Worm (Caenorhabditis elegans): ENCODE results near the gene M163.22.
"Not testable (repeated sequence)": the region's sequence is repeated elsewhere in the genome, so short reads cannot be mapped to it uniquely, and the experiment has no call there.

The M163.22 gene

DNA sequence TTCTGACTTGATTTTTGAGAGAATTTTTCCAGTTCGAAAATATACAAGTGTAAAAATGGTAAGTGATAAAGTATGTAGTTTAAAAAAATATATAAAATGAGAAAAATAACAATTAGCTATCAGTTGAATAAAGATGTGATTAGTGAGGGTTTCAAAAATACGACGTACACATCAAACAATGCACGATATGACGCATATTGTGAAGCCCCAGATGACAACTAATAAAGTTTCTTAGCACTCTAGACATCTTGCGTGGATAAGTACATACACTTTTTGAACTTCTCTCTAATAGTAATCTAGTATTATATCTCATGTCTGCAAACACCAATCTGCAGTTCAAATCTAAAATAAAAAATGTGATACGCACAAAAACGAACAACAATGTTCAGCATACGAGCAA is 35.3 kb upstream of the M163.22 start:
- TF ChIP-seq let-607 (tag; optimal IDR thresholded peaks at IDR 0.05) (no peak), ceh-58 (GFP tag; IDR thresholded peaks at IDR 0.05) (no peak)

DNA sequence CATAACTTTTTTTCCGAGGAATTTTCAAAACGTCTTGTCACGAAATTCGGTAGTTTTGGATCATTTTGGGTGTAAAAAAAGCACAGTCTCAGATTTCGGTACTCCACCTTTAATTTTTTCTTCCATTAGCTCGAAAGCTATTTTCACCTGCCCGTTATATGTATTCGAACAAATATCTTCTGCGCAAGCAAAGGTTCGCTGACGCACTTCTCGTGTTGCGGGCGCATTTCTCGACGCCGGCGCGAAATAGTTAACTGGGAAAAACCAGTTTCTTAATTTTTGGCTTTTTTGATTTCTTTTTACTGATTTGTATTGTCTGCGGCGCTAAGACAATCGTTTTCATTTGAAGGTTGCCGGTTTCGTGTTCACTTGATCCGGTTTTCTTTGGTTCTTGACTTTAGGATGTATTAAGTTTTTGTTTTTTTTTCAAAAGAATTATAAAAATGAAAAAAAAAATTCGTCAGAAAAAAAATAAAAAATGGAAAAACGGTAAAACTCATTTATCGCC is 30.0 kb upstream of the M163.22 start:
- TF ChIP-seq K11D2.4 (GFP tag; IDR thresholded peaks at IDR 0.05): no peak
- TF ChIP-seq ztf-18 (tag; optimal IDR thresholded peaks at IDR 0.05): peak; percentile 65

DNA sequence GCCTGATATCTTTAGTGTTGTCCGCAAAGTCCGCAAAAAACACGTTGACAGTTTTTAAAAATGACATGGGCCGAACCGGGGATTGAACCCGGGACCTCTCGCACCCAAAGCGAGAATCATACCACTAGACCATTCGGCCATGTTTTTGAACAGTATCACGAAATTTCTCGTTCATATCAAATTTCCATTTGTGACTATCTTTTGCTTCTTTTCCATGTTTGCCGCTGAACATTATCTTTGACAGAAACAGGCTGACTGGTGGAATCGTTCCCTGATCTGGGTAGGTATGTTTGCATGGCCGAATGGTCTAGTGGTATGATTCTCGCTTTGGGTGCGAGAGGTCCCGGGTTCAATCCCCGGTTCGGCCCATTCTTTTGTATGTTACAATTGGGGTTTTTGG is 27.9 kb upstream of the M163.22 start:
- TF ChIP-seq rpc-1 (optimal IDR thresholded peaks at IDR 0.05) (peak; percentile 77), rpc-1 (tag; optimal IDR thresholded peaks at IDR 0.05) (peak; percentile 81), egrh-3 (GFP tag; IDR thresholded peaks at IDR 0.05) (0 out of 2 replicates have a peak, but pooled peaks have one; percentile 12), hmg-1.2 (GFP tag; IDR thresholded peaks at IDR 0.05) (peak; percentile 67), D2030.7 (GFP tag; IDR thresholded peaks at IDR 0.05) (peak; percentile 64), die-1 (tag; optimal IDR thresholded peaks at IDR 0.05) (peak; percentile 67), lsl-1 (GFP tag; optimal IDR thresholded peaks at IDR 0.05) (peak; percentile 9), snpc-4 (GFP tag; optimal IDR thresholded peaks at IDR 0.05) (peak; percentile 53), snpc-4 (tag; optimal IDR thresholded peaks at IDR 0.05) (peak in 3 of 4 experiments; percentile 59 to 88 (median 76)), zim-3 (tag; optimal IDR thresholded peaks at IDR 0.05) (peak; percentile 68), lin-40 (tag; optimal IDR thresholded peaks at IDR 0.05) (peak; percentile 79), atf-7 (tag; optimal IDR thresholded peaks at IDR 0.05) (peak; percentile 25), nhr-120 (GFP tag; IDR thresholded peaks at IDR 0.05) (0 out of 2 replicates have a peak, but pooled peaks have one; percentile 16), dox-1 (GFP tag; IDR thresholded peaks at IDR 0.05) (peak; percentile 83; the same call in 1 of the 2 replicates), tbp1 (GFP tag; optimal IDR thresholded peaks at IDR 0.05) (peak; percentile 89), sptf-2 (GFP tag; optimal IDR thresholded peaks at IDR 0.05) (peak; percentile 69), cebp-1 (GFP tag; IDR thresholded peaks at IDR 0.05) (peak; percentile 49; the same call in 1 of the 2 replicates), let-607 (tag; optimal IDR thresholded peaks at IDR 0.05) (peak; percentile 3 to 14), Y56A3A.18 (GFP tag; IDR thresholded peaks at IDR 0.05) (peak; percentile 74; the same call in 1 of the 2 replicates), B0261.1 (tag; optimal IDR thresholded peaks at IDR 0.05) (peak; percentile 80), ztf-18 (tag; optimal IDR thresholded peaks at IDR 0.05) (peak; percentile 63), repo-1 (tag; optimal IDR thresholded peaks at IDR 0.05) (peak; percentile 67), nhr-80 (tag; optimal IDR thresholded peaks at IDR 0.05) (peak; percentile 18), pbrm-1 (GFP tag; IDR thresholded peaks at IDR 0.05) (peak; percentile 70), athp-1 (tag; optimal IDR thresholded peaks at IDR 0.05) (peak; percentile 26), ZK185.1 (tag; optimal IDR thresholded peaks at IDR 0.05; ENCODE audit: poor library complexity, severe bottlenecking) (peak; percentile 68), snpc-1.3 (tag; optimal IDR thresholded peaks at IDR 0.05; ENCODE audit: insufficient read depth) (peak; percentile 2), him-1 (tag; optimal IDR thresholded peaks at IDR 0.05) (peak; percentile 56), nhr-90 (tag; optimal IDR thresholded peaks at IDR 0.05) (peak; percentile 64), ceh-100 (GFP tag; IDR thresholded peaks at IDR 0.05) (0 out of 2 replicates have a peak, but pooled peaks have one; percentile 17), madf-10 (tag; optimal IDR thresholded peaks at IDR 0.05) (peak; percentile 50), mxl-1 (tag; optimal IDR thresholded peaks at IDR 0.05) (peak; percentile 61), rcor-1 (GFP tag; IDR thresholded peaks at IDR 0.05) (peak; percentile 49; the same call in 1 of the 2 replicates), chd-7 (tag; optimal IDR thresholded peaks at IDR 0.05) (peak; percentile 39), ztf-26 (tag; optimal IDR thresholded peaks at IDR 0.05) (peak; percentile 85), lin-26 (GFP tag; IDR thresholded peaks at IDR 0.05) (peak; percentile 81)
- TF ChIP-seq cebp-1 (tag; optimal IDR thresholded peaks at IDR 0.05): not testable (repeated sequence)

Measured in whole organism, young adult.